Fruit fly (Drosophila melanogaster) whole organism, wandering third instar larva: ENCODE results near the gene beat-Vb.

ENCODE experiments used
- Abd-B ChIP-seq: fragments of >200 bp; optimal IDR thresholded peaks from 2 replicates; lab custom pipeline; 2017; ENCODE audit warnings: missing biosample characterization, missing genetic modification characterization
- CG9705 ChIP-seq: fragments of 200-800 bp; sonication (Bioruptor generic); optimal IDR thresholded peaks from 2 replicates; lab custom pipeline; 2018; ENCODE audit warnings: missing biosample characterization, mild to moderate bottlenecking, missing genetic modification characterization
- Dfd ChIP-seq: fragments of >200 bp; optimal IDR thresholded peaks from 2 replicates; lab custom pipeline; 2017; ENCODE audit warnings: missing biosample characterization, missing genetic modification characterization
- Hr78 ChIP-seq: fragments of >200 bp; optimal IDR thresholded peaks from 2 replicates; lab custom pipeline; 2017; ENCODE audit warnings: missing biosample characterization, missing genetic modification characterization
- Jra ChIP-seq: sonication (Bioruptor generic); optimal IDR thresholded peaks from 2 replicates; lab custom pipeline; 2016; ENCODE audit warnings: missing biosample characterization, missing genetic modification characterization
- Mio ChIP-seq: sonication (Bioruptor generic); optimal IDR thresholded peaks from 2 replicates; lab custom pipeline; 2016; ENCODE audit warnings: missing biosample characterization, missing genetic modification characterization
- OdsH ChIP-seq: fragments of 200-800 bp; sonication (Bioruptor generic); optimal IDR thresholded peaks from 2 replicates; lab custom pipeline; 2016; ENCODE audit warnings: missing biosample characterization, mild to moderate bottlenecking, missing genetic modification characterization
- Sp1 ChIP-seq: fragments of 200-800 bp; sonication (Bioruptor generic); optimal IDR thresholded peaks from 3 replicates; lab custom pipeline; 2019; ENCODE audit warnings: missing biosample characterization, mild to moderate bottlenecking, missing genetic modification characterization, moderate library complexity
- br ChIP-seq: fragments of 200-800 bp; sonication (Bioruptor generic); optimal IDR thresholded peaks from 2 replicates; lab custom pipeline; 2016; ENCODE audit warnings: missing biosample characterization, missing genetic modification characterization
- dl ChIP-seq, 2 experiments: fragments of 175-275, 200-275 bp in 1 of 2; fragments of 200-275 bp in 1 of 2; sonication (Bioruptor generic); optimal IDR thresholded peaks; lab custom pipeline; 2018; ENCODE audit warnings: mild to moderate bottlenecking in 2 of 2, missing biosample characterization in 2 of 2, missing genetic modification characterization in 2 of 2, moderate library complexity in 2 of 2; ENCODE audit not compliant: partially characterized antibody in 2 of 2, insufficient read depth in 1 of 2
- dsf ChIP-seq: sonication (Bioruptor generic); optimal IDR thresholded peaks from 2 replicates; lab custom pipeline; 2016; ENCODE audit warnings: missing biosample characterization, missing genetic modification characterization, borderline replicate concordance
- ey ChIP-seq: fragments of 200-800 bp; sonication (Bioruptor generic); optimal IDR thresholded peaks from 2 replicates; lab custom pipeline; 2016; ENCODE audit warnings: missing biosample characterization, missing genetic modification characterization
- h ChIP-seq: fragments of 200-800 bp; sonication (Bioruptor generic); optimal IDR thresholded peaks from 3 replicates; lab custom pipeline; 2016; ENCODE audit warnings: missing biosample characterization, mild to moderate bottlenecking, missing genetic modification characterization
- pan ChIP-seq: fragments of >200 bp; optimal IDR thresholded peaks from 2 replicates; lab custom pipeline; 2017

dm6 chr3R:12977371-12978050 is 61.7 kb downstream of the beat-Vb start, which contains the start of the genes CG7381 and CG7091:
- no peak for TF ChIP-seq Abd-B (GFP tag; lab: Kevin White, UChicago)
- no peak for TF ChIP-seq Jra (GFP tag; lab: Kevin White, UChicago)
- no peak for TF ChIP-seq dl (GFP tag; optimal IDR thresholded peaks at IDR 0.05; lab: Kevin White, UChicago; ENCODE audit: insufficient read depth in 1 of 2, partially characterized antibody in 2 of 2)
- no peak for TF ChIP-seq h (GFP tag; lab: Kevin White, UChicago)
- no peak for TF ChIP-seq pan (lab: Kevin White, UChicago)
- TF ChIP-seq Mio (GFP tag; lab: Kevin White, UChicago) = no peak
- no peak for TF ChIP-seq ey (GFP tag; lab: Kevin White, UChicago)
- TF ChIP-seq Sp1 (GFP tag; lab: Kevin White, UChicago) = no peak
- no peak for TF ChIP-seq Dfd (GFP tag; lab: Kevin White, UChicago)
- no peak for TF ChIP-seq OdsH (GFP tag; lab: Kevin White, UChicago)
- no peak for TF ChIP-seq Hr78
- TF ChIP-seq CG9705 (GFP tag; lab: Kevin White, UChicago) = no peak
- no peak for TF ChIP-seq br
- TF ChIP-seq dsf = no peak
